Worm (Caenorhabditis elegans): ENCODE measurements around the gene C25E10.10.

DNA sequence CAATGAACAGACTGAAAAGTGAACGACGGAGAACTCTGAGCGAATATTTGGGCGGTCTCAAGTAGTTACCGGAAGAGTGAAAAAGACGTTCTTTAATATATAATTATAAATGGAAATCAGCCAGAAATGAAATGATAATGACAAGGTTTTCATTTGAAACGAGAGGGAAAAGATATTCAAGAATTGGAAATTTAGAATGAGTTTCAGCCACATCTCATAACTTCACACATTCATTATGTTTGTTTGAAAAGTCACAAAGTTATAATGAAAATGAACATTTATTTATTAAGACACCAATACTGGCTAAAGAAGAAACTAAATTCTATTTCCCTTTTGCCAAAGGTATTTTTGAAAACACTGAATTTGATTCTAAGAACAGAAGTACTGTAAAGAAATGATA is 5.1 kb downstream of the C25E10.10 start, which contains the start of gene C25E10.7:
- TF ChIP-seq B0310.2 (tag; optimal IDR thresholded peaks at IDR 0.05) = no peak
- TF ChIP-seq scrt-1 (GFP tag; IDR thresholded peaks at IDR 0.05) = no peak
